Fruit fly (Drosophila melanogaster) whole organism, embryonic: ENCODE measurements around the gene Slh.

ENCODE experiments used
- Adf1 ChIP-seq: fragments of 200-800 bp; sonication (Bioruptor generic); IDR thresholded peaks from 2 replicates; pipeline ENCODE4 v1.3.6; 2022; ENCODE audit warnings: missing biosample characterization, missing genetic modification characterization
- B-H1 ChIP-seq: fragments of 200-800 bp; sonication (Bioruptor generic); IDR thresholded peaks from 3 replicates; pipeline ENCODE4 v1.3.6; 2022; ENCODE audit warnings: missing biosample characterization, missing genetic modification characterization
- BEAF-32 ChIP-seq: fragments of 200-800 bp; sonication (Bioruptor generic); optimal IDR thresholded peaks from 3 replicates; lab custom pipeline; 2017; ENCODE audit warnings: missing biosample characterization, missing genetic modification characterization, mild to moderate bottlenecking, moderate library complexity, missing genetic modification reagents
- CG10543 ChIP-seq: fragments of 200-800 bp; sonication (Bioruptor generic); optimal IDR thresholded peaks from 3 replicates; lab custom pipeline; 2017; ENCODE audit warnings: missing biosample characterization, mild to moderate bottlenecking, missing genetic modification characterization, moderate library complexity
- CG11695 ChIP-seq: fragments of 200-800 bp; sonication (Bioruptor generic); IDR thresholded peaks from 3 replicates; pipeline ENCODE4 v1.3.6; 2022; ENCODE audit warnings: missing biosample characterization, missing genetic modification characterization
- CG12769 ChIP-seq: fragments of 200-800 bp; sonication (Bioruptor generic); optimal IDR thresholded peaks from 2 replicates; lab custom pipeline; 2019; ENCODE audit warnings: missing biosample characterization, mild to moderate bottlenecking, missing genetic modification characterization, moderate library complexity
- CG13123 ChIP-seq: fragments of 200-800 bp; sonication (Bioruptor generic); optimal IDR thresholded peaks from 2 replicates; lab custom pipeline; 2016; ENCODE audit warnings: missing biosample characterization, missing genetic modification characterization
- CG13296 ChIP-seq: fragments of 200-800 bp; sonication (Bioruptor generic); optimal IDR thresholded peaks from 3 replicates; lab custom pipeline; 2018; ENCODE audit warnings: missing biosample characterization, mild to moderate bottlenecking, missing genetic modification characterization
- CG13894 ChIP-seq: fragments of 200-800 bp; sonication (Bioruptor generic); optimal IDR thresholded peaks from 3 replicates; lab custom pipeline; 2018; ENCODE audit warnings: missing biosample characterization, mild to moderate bottlenecking, missing genetic modification characterization, moderate library complexity
- CG14014 ChIP-seq: fragments of 200-800 bp; sonication (Bioruptor generic); IDR thresholded peaks from 2 replicates; pipeline ENCODE4 v1.3.6; 2022; ENCODE audit warnings: missing biosample characterization, missing genetic modification characterization
- CG15269 ChIP-seq: fragments of 200-800 bp; sonication (Bioruptor generic); optimal IDR thresholded peaks from 2 replicates; lab custom pipeline; 2018; ENCODE audit warnings: missing biosample characterization, mild to moderate bottlenecking, missing genetic modification characterization, moderate library complexity
- CG17385 ChIP-seq: fragments of 200-800 bp; sonication (Bioruptor generic); optimal IDR thresholded peaks from 3 replicates; lab custom pipeline; 2018; ENCODE audit warnings: missing biosample characterization, mild to moderate bottlenecking, missing genetic modification characterization
- CG17802 ChIP-seq: fragments of 200-800 bp; sonication (Bioruptor generic); optimal IDR thresholded peaks from 2 replicates; lab custom pipeline; 2018; ENCODE audit warnings: missing biosample characterization, mild to moderate bottlenecking, missing genetic modification characterization, moderate library complexity
- CG17912 ChIP-seq: fragments of 200-800 bp; sonication (Bioruptor generic); optimal IDR thresholded peaks from 2 replicates; lab custom pipeline; 2018; ENCODE audit warnings: missing biosample characterization, mild to moderate bottlenecking, missing genetic modification characterization
- CG1792 ChIP-seq: fragments of 200-800 bp; sonication (Bioruptor generic); optimal IDR thresholded peaks from 2 replicates; lab custom pipeline; 2016; ENCODE audit warnings: missing biosample characterization, missing genetic modification characterization
- CG18262 ChIP-seq: fragments of 200-800 bp; optimal IDR thresholded peaks from 3 replicates; lab custom pipeline; 2019; ENCODE audit warnings: missing biosample characterization, mild to moderate bottlenecking, missing genetic modification characterization, moderate library complexity
- CG2120 ChIP-seq: fragments of 200-800 bp; sonication (Bioruptor generic); optimal IDR thresholded peaks from 3 replicates; lab custom pipeline; 2016; ENCODE audit warnings: missing biosample characterization, missing genetic modification characterization
- CG2678 ChIP-seq: fragments of 200-800 bp; sonication (Bioruptor generic); optimal IDR thresholded peaks from 3 replicates; lab custom pipeline; 2019; ENCODE audit warnings: missing biosample characterization, mild to moderate bottlenecking, missing genetic modification characterization, moderate library complexity
- CG3281 ChIP-seq: fragments of 200-800 bp; sonication (Bioruptor generic); optimal IDR thresholded peaks from 3 replicates; lab custom pipeline; 2017; ENCODE audit warnings: missing biosample characterization, mild to moderate bottlenecking, missing genetic modification characterization
- CG33213 ChIP-seq: fragments of 200-800 bp; sonication (Bioruptor generic); optimal IDR thresholded peaks from 3 replicates; lab custom pipeline; 2016; ENCODE audit warnings: missing biosample characterization, missing genetic modification characterization
- CG3847 ChIP-seq: fragments of 200-800 bp; sonication (Bioruptor generic); IDR thresholded peaks from 2 replicates; pipeline ENCODE4 v1.3.6; 2022; ENCODE audit warnings: missing biosample characterization, missing genetic modification characterization
- CG6272 ChIP-seq: fragments of 200-800 bp; sonication (Bioruptor generic); IDR thresholded peaks from 2 replicates; pipeline ENCODE4 v1.3.6; 2022; ENCODE audit warnings: missing biosample characterization, missing genetic modification characterization
- CG7372 ChIP-seq: fragments of 200-800 bp; sonication (Bioruptor generic); IDR thresholded peaks from 2 replicates; pipeline ENCODE4 v1.3.6; 2022; ENCODE audit warnings: missing biosample characterization, missing genetic modification characterization
- CG8290 ChIP-seq, 3 experiments: fragments of 200-800 bp; sonication (Bioruptor generic); optimal IDR thresholded peaks; 2 replicates each; lab custom pipeline; 2016 to 2019; ENCODE audit warnings: missing biosample characterization in 3 of 3, missing genetic modification characterization in 3 of 3, mild to moderate bottlenecking in 2 of 3, moderate library complexity in 1 of 3
- CG8924 ChIP-seq: fragments of 200-800 bp; optimal IDR thresholded peaks from 3 replicates; lab custom pipeline; 2019; ENCODE audit warnings: missing biosample characterization, mild to moderate bottlenecking, missing genetic modification characterization, moderate library complexity
- CG9932 ChIP-seq: fragments of 200-800 bp; sonication (Bioruptor generic); IDR thresholded peaks from 2 replicates; pipeline ENCODE4 v1.3.6; 2022; ENCODE audit warnings: missing biosample characterization, missing genetic modification characterization
- E2f1 ChIP-seq: fragments of 200-800 bp; sonication (Bioruptor generic); IDR thresholded peaks from 2 replicates; pipeline ENCODE4 v1.3.6; 2022; ENCODE audit warnings: missing biosample characterization, missing genetic modification characterization
- Fer3 ChIP-seq: fragments of 200-800 bp; sonication (Bioruptor generic); optimal IDR thresholded peaks from 2 replicates; lab custom pipeline; 2018; ENCODE audit warnings: missing biosample characterization, mild to moderate bottlenecking, missing genetic modification characterization, moderate library complexity
- H15 ChIP-seq: fragments of 200-800 bp; sonication (Bioruptor generic); IDR thresholded peaks from 3 replicates; pipeline ENCODE4 v1.3.6; 2022; ENCODE audit warnings: missing biosample characterization, missing genetic modification characterization
- Hey ChIP-seq: fragments of 200-800 bp; sonication (Bioruptor generic); optimal IDR thresholded peaks from 3 replicates; lab custom pipeline; 2018; ENCODE audit warnings: missing biosample characterization, mild to moderate bottlenecking, missing genetic modification characterization
- Meics ChIP-seq: fragments of 200-800 bp; sonication (Bioruptor generic); optimal IDR thresholded peaks from 2 replicates; lab custom pipeline; 2017; ENCODE audit warnings: missing biosample characterization, mild to moderate bottlenecking, missing genetic modification characterization
- Rfx ChIP-seq: fragments of 200-800 bp; sonication (Bioruptor generic); IDR thresholded peaks from 2 replicates; pipeline ENCODE4 v1.3.6; 2022; ENCODE audit warnings: missing biosample characterization, missing genetic modification characterization
- bab2 ChIP-seq: fragments of 200-800 bp; sonication (Bioruptor generic); optimal IDR thresholded peaks from 2 replicates; lab custom pipeline; 2016; ENCODE audit warnings: missing biosample characterization, missing genetic modification characterization
- bcd ChIP-seq: fragments of 200-800 bp; sonication (Bioruptor generic); optimal IDR thresholded peaks from 2 replicates; lab custom pipeline; 2017; ENCODE audit warnings: missing biosample characterization, mild to moderate bottlenecking, missing genetic modification characterization
- btn ChIP-seq: fragments of 200-800 bp; sonication (Bioruptor generic); optimal IDR thresholded peaks from 2 replicates; lab custom pipeline; 2016; ENCODE audit warnings: missing biosample characterization, missing genetic modification characterization
- caup ChIP-seq: fragments of 200-800 bp; sonication (Bioruptor generic); optimal IDR thresholded peaks from 3 replicates; lab custom pipeline; 2017; ENCODE audit warnings: missing biosample characterization, mild to moderate bottlenecking, missing genetic modification characterization, moderate library complexity; ENCODE audit not compliant: severe bottlenecking
- crp ChIP-seq, 2 experiments: fragments of 200-800 bp; sonication (Bioruptor generic); optimal IDR thresholded peaks; 2 replicates in 1 of 2; 3 replicates in 1 of 2; lab custom pipeline; 2017; ENCODE audit warnings: missing biosample characterization in 2 of 2, missing genetic modification characterization in 2 of 2, mild to moderate bottlenecking in 1 of 2, moderate library complexity in 1 of 2
- dmrt99B ChIP-seq: fragments of 200-800 bp; sonication (Bioruptor generic); optimal IDR thresholded peaks from 2 replicates; lab custom pipeline; 2018; ENCODE audit warnings: missing biosample characterization, mild to moderate bottlenecking, missing genetic modification characterization, moderate library complexity
- gem ChIP-seq: fragments of 200-800 bp; sonication (Bioruptor generic); optimal IDR thresholded peaks from 2 replicates; lab custom pipeline; 2019; ENCODE audit warnings: missing biosample characterization, mild to moderate bottlenecking, missing genetic modification characterization, moderate library complexity
- lab ChIP-seq: fragments of 200-800 bp; sonication (Bioruptor generic); optimal IDR thresholded peaks from 3 replicates; lab custom pipeline; 2017; ENCODE audit warnings: missing biosample characterization, missing genetic modification characterization, mild to moderate bottlenecking, moderate library complexity, missing genetic modification reagents
- mirr ChIP-seq: fragments of 200-800 bp; sonication (Bioruptor generic); optimal IDR thresholded peaks from 3 replicates; lab custom pipeline; 2018; ENCODE audit warnings: missing biosample characterization, mild to moderate bottlenecking, missing genetic modification characterization
- org-1 ChIP-seq: fragments of 200-800 bp; sonication (Bioruptor generic); optimal IDR thresholded peaks from 2 replicates; lab custom pipeline; 2017; ENCODE audit warnings: missing biosample characterization, missing genetic modification characterization
- pita ChIP-seq: fragments of 200-800 bp; sonication (Bioruptor generic); optimal IDR thresholded peaks from 2 replicates; lab custom pipeline; 2017; ENCODE audit warnings: missing biosample characterization, mild to moderate bottlenecking, missing genetic modification characterization
- pzg ChIP-seq: fragments of 200-800 bp; sonication (Bioruptor generic); optimal IDR thresholded peaks from 3 replicates; lab custom pipeline; 2018; ENCODE audit warnings: missing biosample characterization, mild to moderate bottlenecking, missing genetic modification characterization, moderate library complexity
- sd ChIP-seq: fragments of 200-800 bp; sonication (Bioruptor generic); optimal IDR thresholded peaks from 3 replicates; lab custom pipeline; 2018; ENCODE audit warnings: missing biosample characterization, mild to moderate bottlenecking, missing genetic modification characterization, moderate library complexity
- trh ChIP-seq: fragments of 200-800 bp; sonication (Bioruptor generic); optimal IDR thresholded peaks from 2 replicates; lab custom pipeline; 2016; ENCODE audit warnings: missing biosample characterization, missing genetic modification characterization
- tx ChIP-seq: fragments of 200-800 bp; sonication (Bioruptor generic); optimal IDR thresholded peaks from 2 replicates; lab custom pipeline; 2016; ENCODE audit warnings: missing biosample characterization, missing genetic modification characterization
- zfh2 ChIP-seq: fragments of 200-800 bp; sonication (Bioruptor generic); optimal IDR thresholded peaks from 2 replicates; lab custom pipeline; 2016; ENCODE audit warnings: missing biosample characterization, missing genetic modification characterization

The Slh gene

DNA sequence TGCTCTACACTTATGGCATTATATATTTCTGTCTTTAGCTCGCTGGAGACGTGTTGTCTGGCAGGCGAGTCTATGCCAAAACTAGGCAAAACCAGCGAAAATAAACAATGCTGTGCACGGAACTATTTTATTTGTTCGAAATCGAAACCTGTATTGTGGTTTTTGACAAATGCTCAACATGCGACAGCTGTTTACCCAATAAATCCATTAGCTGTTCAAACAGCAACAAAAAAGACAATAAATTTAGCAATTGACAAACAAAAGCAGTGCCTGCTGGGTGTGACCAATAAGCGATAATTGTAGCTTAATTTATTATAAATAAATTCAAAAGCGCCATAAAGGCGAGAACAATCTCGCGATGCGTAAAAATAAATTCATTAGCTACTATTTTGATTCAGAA, 19.7 kb downstream of the Slh start:
- no peak for TF ChIP-seq CG17912 (GFP tag; lab: Kevin White, UChicago)
- TF ChIP-seq CG2120, result peak; percentile 29
- TF ChIP-seq gem (tag; lab: Kevin White, UChicago), result peak; percentile 14
- TF ChIP-seq CG8924 (tag; lab: Kevin White, UChicago), result no peak
- TF ChIP-seq CG15269, result peak; percentile 21
- TF ChIP-seq CG10543 (GFP tag; lab: Kevin White, UChicago), result peak; percentile 13
- TF ChIP-seq CG3281 (GFP tag; lab: Kevin White, UChicago), result peak; percentile 21
- TF ChIP-seq lab (GFP tag; lab: Kevin White, UChicago), result peak; percentile 12
- TF ChIP-seq CG12769, result peak; percentile 36
- no peak for TF ChIP-seq pita (GFP tag; lab: Kevin White, UChicago)
- TF ChIP-seq CG13894 (tag; lab: Kevin White, UChicago), result peak; percentile 34
- no peak for TF ChIP-seq CG8290 (GFP tag; optimal IDR thresholded peaks at IDR 0.05; lab: Kevin White, UChicago)
- peak in 1 of 2 experiments; percentile 32 for TF ChIP-seq CG8290 (tag; optimal IDR thresholded peaks at IDR 0.05; lab: Kevin White, UChicago)
- no peak for TF ChIP-seq Adf1 (GFP tag; lab: Robert Waterston, UW)
- peak; percentile 31 for TF ChIP-seq sd
- peak; percentile 57 for TF ChIP-seq Rfx
- peak; percentile 13 for TF ChIP-seq Fer3 (tag; lab: Kevin White, UChicago)
- TF ChIP-seq E2f1 (GFP tag; lab: Robert Waterston, UW), result no peak
- 0 out of 2 replicates have a peak, but pooled peaks have one; percentile 5 for TF ChIP-seq CG3847 (GFP tag; lab: Robert Waterston, UW)
- peak; percentile 13 for TF ChIP-seq CG13296 (GFP tag; lab: Kevin White, UChicago)
- TF ChIP-seq CG11695 (GFP tag; lab: Robert Waterston, UW), result no peak
- TF ChIP-seq mirr (GFP tag; lab: Kevin White, UChicago), result peak; percentile 74
- TF ChIP-seq dmrt99B, result peak; percentile 7
- no peak for TF ChIP-seq crp (GFP tag; optimal IDR thresholded peaks at IDR 0.05; lab: Kevin White, UChicago)
- peak; percentile 57; the same call in 1 of the 2 replicates for TF ChIP-seq CG14014 (GFP tag; lab: Robert Waterston, UW)
- TF ChIP-seq caup (GFP tag; lab: Kevin White, UChicago), result peak; percentile 34
- peak; percentile 34; the same call in 1 of the 2 replicates for TF ChIP-seq CG9932 (GFP tag; lab: Robert Waterston, UW)
- peak; percentile 10 for TF ChIP-seq CG2678 (tag; lab: Kevin White, UChicago)
- peak; percentile 42 for TF ChIP-seq Meics (GFP tag; lab: Kevin White, UChicago)

DNA sequence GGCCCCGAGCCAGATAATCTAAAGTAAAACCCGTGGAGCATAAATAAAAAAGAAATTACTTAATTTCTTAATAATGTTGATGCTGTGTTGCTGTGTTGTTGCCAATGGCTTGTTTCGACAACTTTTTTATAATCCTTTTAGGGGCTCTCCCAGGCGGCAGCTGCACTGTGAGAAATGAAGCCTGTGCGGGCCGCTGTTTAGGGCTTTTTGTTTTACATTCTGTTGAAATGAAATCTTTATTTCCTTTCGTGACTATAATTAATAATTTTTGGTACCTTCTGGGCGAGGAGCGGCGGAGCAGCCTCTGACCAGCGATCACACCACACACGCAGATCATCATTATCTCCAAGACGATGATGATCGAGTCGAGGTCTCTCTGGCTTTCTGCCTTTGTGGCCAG, 21.9 kb downstream of the Slh start:
- TF ChIP-seq CG17802 (tag; lab: Kevin White, UChicago) (no peak), CG7372 (no peak), CG18262 (tag; lab: Kevin White, UChicago) (no peak), zfh2 (GFP tag; lab: Kevin White, UChicago) (no peak)

DNA sequence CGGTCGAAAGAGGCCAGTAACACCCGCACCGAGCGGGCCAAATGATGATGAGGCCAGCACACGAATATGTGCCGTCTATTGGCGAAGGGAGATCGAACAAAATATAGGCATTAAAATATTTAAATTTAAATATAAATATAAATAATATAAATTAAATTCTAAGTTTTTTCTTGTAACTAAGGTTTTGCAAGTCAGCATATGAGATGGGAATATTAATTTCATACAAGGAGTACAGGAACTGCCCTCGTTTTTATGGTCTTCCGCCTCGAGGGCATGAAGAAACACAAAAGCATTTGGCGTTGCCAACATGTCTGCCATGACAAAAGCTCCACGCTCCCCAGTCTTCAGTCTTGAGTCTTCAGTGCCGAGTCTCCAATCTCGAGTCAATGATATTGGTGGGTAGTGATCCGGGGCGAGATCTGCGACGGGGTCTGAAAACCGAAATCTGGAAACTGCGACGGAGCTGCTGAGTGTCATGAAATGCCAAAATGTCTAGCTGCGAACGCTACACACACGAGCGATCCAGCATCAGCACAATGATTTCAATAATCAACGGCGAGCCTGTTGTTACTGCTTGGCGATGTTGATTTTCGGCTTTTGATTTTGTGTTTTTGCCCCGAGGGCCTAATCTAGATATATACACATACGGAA, 24.6 kb downstream of the Slh start:
- TF ChIP-seq Hey (no peak), CG1792 (GFP tag; lab: Kevin White, UChicago) (no peak), btn (no peak), CG13123 (GFP tag; lab: Kevin White, UChicago) (no peak), bab2 (no peak), bcd (GFP tag; lab: Kevin White, UChicago) (peak; percentile 26), CG17385 (peak; percentile 16), tx (GFP tag; lab: Kevin White, UChicago) (no peak), CG33213 (no peak), org-1 (GFP tag; lab: Kevin White, UChicago) (no peak), B-H1 (GFP tag; lab: Robert Waterston, UW) (no peak), trh (no peak), H15 (GFP tag; lab: Robert Waterston, UW) (no peak), CG6272 (GFP tag; lab: Robert Waterston, UW) (no peak), pzg (no peak), BEAF-32 (GFP tag; lab: Kevin White, UChicago) (no peak)
